Worm (Caenorhabditis elegans) whole organism, L2 larva: ENCODE results near the gene F35C11.3.
A peak's percentile ranks its signal among the peaks of the same experiment; 100 is the strongest.

Experiments
- C34F6.9 ChIP-seq: fragments of 150-350 bp; optimal IDR thresholded peaks from 2 replicates; lab custom pipeline; 2014; ENCODE audit warnings: missing biosample characterization, missing genetic modification characterization
- F13H6.1 ChIP-seq: sonication (generic microtip); optimal IDR thresholded peaks from 2 replicates; lab custom pipeline; 2016; ENCODE audit warnings: missing genetic modification characterization, missing compliant biosample characterization
- R02D3.7 ChIP-seq: fragments of 150-350 bp; optimal IDR thresholded peaks from 2 replicates; lab custom pipeline; 2014; ENCODE audit warnings: missing biosample characterization, missing genetic modification characterization
- Y55F3AM.14 ChIP-seq: fragments of 200-800 bp; sonication (Bioruptor generic); optimal IDR thresholded peaks from 2 replicates; lab custom pipeline; 2018; ENCODE audit warnings: mild to moderate bottlenecking, missing genetic modification characterization, missing compliant biosample characterization
- alr-1 ChIP-seq: fragments of 150-350 bp; optimal IDR thresholded peaks from 2 replicates; lab custom pipeline; 2014; ENCODE audit warnings: missing biosample characterization, missing genetic modification characterization
- aly-2 ChIP-seq: fragments of 150-350 bp; optimal IDR thresholded peaks from 2 replicates; lab custom pipeline; 2014; ENCODE audit warnings: missing biosample characterization, missing genetic modification characterization
- blmp-1 ChIP-seq: sonication (generic microtip); optimal IDR thresholded peaks from 2 replicates; lab custom pipeline; 2017; ENCODE audit warnings: missing genetic modification characterization, mild to moderate bottlenecking, missing compliant biosample characterization, antibody characterized with exemption, moderate library complexity; ENCODE audit not compliant: insufficient read depth
- ceh-82 ChIP-seq: fragments of 150-350 bp; optimal IDR thresholded peaks from 2 replicates; lab custom pipeline; 2014; ENCODE audit warnings: missing biosample characterization, missing genetic modification characterization
- crh-2 ChIP-seq: sonication (generic microtip); optimal IDR thresholded peaks from 2 replicates; lab custom pipeline; 2017; ENCODE audit warnings: missing biosample characterization, missing genetic modification characterization
- dmd-4 ChIP-seq: sonication (generic microtip); optimal IDR thresholded peaks from 2 replicates; lab custom pipeline; 2017; ENCODE audit warnings: missing biosample characterization, missing genetic modification characterization
- elt-1 ChIP-seq: fragments of 150-350 bp; optimal IDR thresholded peaks from 2 replicates; lab custom pipeline; 2014; ENCODE audit warnings: missing biosample characterization, missing genetic modification characterization
- elt-3 ChIP-seq: sonication (generic microtip); optimal IDR thresholded peaks from 2 replicates; lab custom pipeline; 2017; ENCODE audit warnings: missing biosample characterization, missing genetic modification characterization
- fos-1 ChIP-seq: fragments of 150-350 bp; optimal IDR thresholded peaks from 2 replicates; lab custom pipeline; 2014; ENCODE audit warnings: missing biosample characterization, missing genetic modification characterization
- gmeb-1 ChIP-seq: fragments of 150-350 bp; optimal IDR thresholded peaks from 2 replicates; lab custom pipeline; 2014; ENCODE audit warnings: missing biosample characterization, missing genetic modification characterization
- lin-11 ChIP-seq: fragments of 150-350 bp; sonication (generic microtip); optimal IDR thresholded peaks from 2 replicates; lab custom pipeline; 2014; ENCODE audit warnings: missing biosample characterization, missing genetic modification characterization, inconsistent platforms, mixed read lengths
- lin-13 ChIP-seq: fragments of 150-350 bp; optimal IDR thresholded peaks from 2 replicates; lab custom pipeline; 2014; ENCODE audit warnings: missing biosample characterization, missing genetic modification reagents, missing genetic modification characterization
- lsy-2 ChIP-seq, 2 experiments: fragments of 150-350 bp in 1 of 2; sonication (generic microtip) in 1 of 2; optimal IDR thresholded peaks; 2 replicates each; lab custom pipeline; 2014 to 2017; ENCODE audit warnings: missing biosample characterization in 2 of 2, missing genetic modification characterization in 2 of 2
- mab-5 ChIP-seq: fragments of 150-350 bp; optimal IDR thresholded peaks from 2 replicates; lab custom pipeline; 2014; ENCODE audit warnings: missing biosample characterization, missing genetic modification characterization
- mdl-1 ChIP-seq, 2 experiments: fragments of 150-350 bp in 1 of 2; sonication (generic microtip) in 1 of 2; optimal IDR thresholded peaks; 2 replicates each; lab custom pipeline; 2017; ENCODE audit warnings: missing biosample characterization in 2 of 2, missing genetic modification characterization in 2 of 2
- nhr-10 ChIP-seq: sonication (generic microtip); optimal IDR thresholded peaks from 2 replicates; lab custom pipeline; 2017; ENCODE audit warnings: missing biosample characterization, missing genetic modification characterization
- nhr-11 ChIP-seq: fragments of 150-350 bp; optimal IDR thresholded peaks from 2 replicates; lab custom pipeline; 2014; ENCODE audit warnings: missing biosample characterization, missing genetic modification characterization
- nhr-21 ChIP-seq: fragments of 150-350 bp; optimal IDR thresholded peaks from 2 replicates; lab custom pipeline; 2014; ENCODE audit warnings: missing biosample characterization, missing genetic modification characterization
- nhr-23 ChIP-seq: fragments of 150-350 bp; optimal IDR thresholded peaks from 2 replicates; lab custom pipeline; 2014; ENCODE audit warnings: missing biosample characterization, missing genetic modification reagents, missing genetic modification characterization
- nhr-237 ChIP-seq: fragments of 150-350 bp; optimal IDR thresholded peaks from 2 replicates; lab custom pipeline; 2014; ENCODE audit warnings: missing biosample characterization, missing genetic modification characterization
- nhr-25 ChIP-seq: fragments of 150-350 bp; sonication (generic microtip); optimal IDR thresholded peaks from 3 replicates; lab custom pipeline; 2014; ENCODE audit warnings: missing biosample characterization, missing genetic modification characterization
- nhr-6 ChIP-seq: fragments of 150-350 bp; optimal IDR thresholded peaks from 2 replicates; lab custom pipeline; 2014; ENCODE audit warnings: missing biosample characterization, missing genetic modification characterization
- peb-1 ChIP-seq: fragments of 150-350 bp; optimal IDR thresholded peaks from 2 replicates; lab custom pipeline; 2014; ENCODE audit warnings: missing biosample characterization, missing genetic modification characterization
- skn-1 ChIP-seq: sonication (generic microtip); optimal IDR thresholded peaks from 2 replicates; lab custom pipeline; 2017; ENCODE audit warnings: missing biosample characterization, missing genetic modification characterization
- sma-3 ChIP-seq: sonication (generic microtip); optimal IDR thresholded peaks from 2 replicates; lab custom pipeline; 2016; ENCODE audit warnings: missing genetic modification reagents, missing genetic modification characterization, missing compliant biosample characterization
- sma-9 ChIP-seq, 2 experiments: fragments of 150-350 bp in 1 of 2; sonication (generic microtip) in 1 of 2; optimal IDR thresholded peaks; 2 replicates each; lab custom pipeline; 2014 to 2016; ENCODE audit warnings: missing genetic modification characterization in 2 of 2, mild to moderate bottlenecking in 1 of 2, missing biosample characterization in 1 of 2, missing compliant biosample characterization in 1 of 2, missing genetic modification reagents in 1 of 2, moderate library complexity in 1 of 2
- unc-39 ChIP-seq: fragments of 150-350 bp; optimal IDR thresholded peaks from 2 replicates; lab custom pipeline; 2014; ENCODE audit warnings: missing biosample characterization, missing genetic modification characterization
- unc-55 ChIP-seq: fragments of 150-350 bp; sonication (generic microtip); optimal IDR thresholded peaks from 3 replicates; lab custom pipeline; 2014; ENCODE audit warnings: missing biosample characterization, missing genetic modification reagents, missing genetic modification characterization
- unc-62 ChIP-seq: fragments of 150-350 bp; optimal IDR thresholded peaks from 2 replicates; lab custom pipeline; 2014; ENCODE audit warnings: missing biosample characterization, missing genetic modification reagents, missing genetic modification characterization
- zag-1 ChIP-seq: fragments of 150-350 bp; optimal IDR thresholded peaks from 2 replicates; lab custom pipeline; 2014; ENCODE audit warnings: missing biosample characterization, missing genetic modification characterization
- ztf-11 ChIP-seq: sonication (generic microtip); optimal IDR thresholded peaks from 2 replicates; lab custom pipeline; 2017; ENCODE audit warnings: missing biosample characterization, missing genetic modification characterization

The F35C11.3 gene

ce11 chrII:8249710-8250109, 3.1 kb downstream of the F35C11.3 start:
- TF ChIP-seq ceh-82 (tag; lab: Kevin White, UChicago): no peak
- peak; percentile 20 for TF ChIP-seq fos-1

DNA sequence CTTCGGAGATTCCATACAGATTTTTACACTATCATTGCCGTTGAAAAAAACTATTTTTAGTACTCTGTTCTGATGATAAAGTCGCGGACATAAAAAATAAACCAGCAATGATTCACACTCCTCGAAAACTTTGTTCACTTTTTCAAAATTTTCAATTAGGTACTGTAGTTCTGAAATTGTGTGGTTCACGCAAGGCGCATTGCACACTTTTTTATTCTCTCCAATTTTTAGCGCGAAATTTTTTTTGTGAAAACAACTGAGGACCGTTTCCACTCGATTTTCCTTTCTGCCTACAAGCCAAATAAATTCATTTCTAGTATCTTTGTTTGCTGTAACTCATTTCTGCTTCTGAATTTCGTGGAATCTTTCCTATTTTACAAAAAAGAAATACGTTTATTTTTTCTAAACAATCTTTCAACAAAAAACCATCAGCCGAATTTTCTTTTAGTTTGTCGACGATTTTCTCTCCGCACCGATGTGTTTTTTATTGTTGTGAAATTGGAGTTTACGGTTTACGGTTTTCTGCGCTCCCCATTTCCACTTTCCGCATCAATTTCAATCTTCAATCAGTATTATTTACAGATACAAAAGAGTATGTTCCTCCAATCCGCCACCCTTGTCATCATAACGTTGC, 6.7 kb downstream of the F35C11.3 start, which contains the start of gene F35C11.5:
TSS of gene F35C11.5 (plus strand) at position 584 of the 634 bp plus-strand sequence.
- no peak for TF ChIP-seq nhr-6 (tag; lab: Kevin White, UChicago)
- no peak for TF ChIP-seq R02D3.7 (tag; lab: Kevin White, UChicago)
- no peak for TF ChIP-seq skn-1 (tag; lab: Kevin White, UChicago)
- TF ChIP-seq nhr-10 (tag; lab: Kevin White, UChicago): no peak
- TF ChIP-seq lin-13 (GFP tag; lab: Kevin White, UChicago): no peak
- TF ChIP-seq aly-2: no peak
- no peak for TF ChIP-seq sma-9 (GFP tag; optimal IDR thresholded peaks at IDR 0.05; lab: Kevin White, UChicago)
- no peak for TF ChIP-seq sma-9 (tag; optimal IDR thresholded peaks at IDR 0.05; lab: Kevin White, UChicago)
- TF ChIP-seq peb-1 (tag; lab: Kevin White, UChicago): no peak
- no peak for TF ChIP-seq C34F6.9
- no peak for TF ChIP-seq nhr-25 (tag; lab: Kevin White, UChicago)
- no peak for TF ChIP-seq crh-2 (tag; lab: Kevin White, UChicago)
- TF ChIP-seq fos-1: no peak
- no peak for TF ChIP-seq mab-5 (tag; lab: Kevin White, UChicago)
- TF ChIP-seq Y55F3AM.14 (GFP tag; lab: Kevin White, UChicago): no peak
- no peak for TF ChIP-seq lsy-2 (tag; optimal IDR thresholded peaks at IDR 0.05; lab: Kevin White, UChicago)
- TF ChIP-seq, all 48 proteins: peak for 0

- TF ChIP-seq gmeb-1 (tag; lab: Kevin White, UChicago) (no peak), F13H6.1 (tag; lab: Kevin White, UChicago) (no peak), blmp-1 (no peak), nhr-11 (tag; lab: Kevin White, UChicago) (no peak), lin-11 (no peak), lin-13 (GFP tag; lab: Kevin White, UChicago) (no peak), nhr-25 (tag; lab: Kevin White, UChicago) (no peak), sma-3 (no peak), nhr-10 (tag; lab: Kevin White, UChicago) (no peak), nhr-21 (tag; lab: Kevin White, UChicago) (no peak), zag-1 (tag; lab: Kevin White, UChicago) (no peak), elt-3 (tag; lab: Kevin White, UChicago) (no peak), unc-55 (GFP tag; lab: Kevin White, UChicago) (no peak), dmd-4 (no peak), alr-1 (tag; lab: Kevin White, UChicago) (no peak)
Observed at ce11 chrII:8256013-8256412, 9.4 kb downstream of the F35C11.3 start, which contains the start of gene F35C11.7. Gene F35C11.7 (plus strand): TSS chrII:8256313.

- no peak for TF ChIP-seq nhr-6 (tag; lab: Kevin White, UChicago)
- TF ChIP-seq nhr-23 (tag; lab: Kevin White, UChicago): no peak
- no peak for TF ChIP-seq skn-1 (tag; lab: Kevin White, UChicago)
- TF ChIP-seq lin-13 (GFP tag; lab: Kevin White, UChicago): no peak
- no peak for TF ChIP-seq nhr-10 (tag; lab: Kevin White, UChicago)
- TF ChIP-seq nhr-237 (tag; lab: Kevin White, UChicago): no peak
- TF ChIP-seq mab-5 (tag; lab: Kevin White, UChicago): no peak
- no peak for TF ChIP-seq peb-1 (tag; lab: Kevin White, UChicago)
- no peak for TF ChIP-seq unc-62
- TF ChIP-seq lin-11: no peak
- no peak for TF ChIP-seq lsy-2 (tag; optimal IDR thresholded peaks at IDR 0.05; lab: Kevin White, UChicago)
- TF ChIP-seq ztf-11: no peak
- no peak for TF ChIP-seq dmd-4
- no peak for TF ChIP-seq nhr-21 (tag; lab: Kevin White, UChicago)
- no peak for TF ChIP-seq unc-39 (tag; lab: Kevin White, UChicago)
- TF ChIP-seq elt-1 (tag; lab: Kevin White, UChicago): no peak
- no peak for TF ChIP-seq nhr-25 (tag; lab: Kevin White, UChicago)
- no peak for TF ChIP-seq sma-9 (GFP tag; optimal IDR thresholded peaks at IDR 0.05; lab: Kevin White, UChicago)
- TF ChIP-seq sma-9 (tag; optimal IDR thresholded peaks at IDR 0.05; lab: Kevin White, UChicago): no peak
- no peak for TF ChIP-seq mdl-1 (tag; optimal IDR thresholded peaks at IDR 0.05; lab: Kevin White, UChicago)
- no peak for TF ChIP-seq alr-1 (tag; lab: Kevin White, UChicago)
Observed at ce11 chrII:8259038-8259437, 12.5 kb downstream of the F35C11.3 start, which contains the start of gene F35C11.6. Gene F35C11.6 (minus strand): TSS chrII:8259138.
